Worm (Caenorhabditis elegans) whole organism, L4/young adult: ENCODE measurements around the gene Y37H2A.10.

Experiments
- dao-5 ChIP-seq: sonication (generic microtip); optimal IDR thresholded peaks from 2 replicates; lab custom pipeline; 2016; ENCODE audit warnings: missing genotype, missing genetic modification characterization, moderate library complexity, missing compliant biosample characterization
- him-1 ChIP-seq: sonication (generic microtip); optimal IDR thresholded peaks from 2 replicates; lab custom pipeline; 2016; ENCODE audit warnings: missing genotype, missing genetic modification reagents, missing genetic modification characterization, missing compliant biosample characterization

DNA sequence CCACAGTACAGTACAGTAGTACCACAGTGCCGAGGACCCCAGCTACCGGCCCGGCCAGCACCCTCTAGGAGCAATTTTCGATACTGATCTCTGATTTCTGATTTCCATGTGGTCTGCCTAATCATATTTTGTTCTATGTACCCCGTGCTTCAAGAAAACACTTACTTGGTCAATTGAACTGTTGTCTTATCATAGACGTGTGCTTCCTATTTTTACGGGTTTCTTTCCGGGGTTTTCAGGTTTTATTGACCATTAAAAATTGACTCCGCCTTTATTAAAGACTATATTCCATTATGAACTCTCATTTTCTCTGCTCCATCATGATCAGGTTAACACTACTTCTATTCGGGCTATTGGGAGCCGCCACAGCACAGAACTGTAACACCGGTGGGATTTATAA is 18.9 kb downstream of the Y37H2A.10 start, which contains the start of gene clec-48:
- no peak for TF ChIP-seq him-1 (tag; lab: Kevin White, UChicago)
- no peak for TF ChIP-seq dao-5
